Worm (Caenorhabditis elegans) whole organism, young adult: ENCODE measurements around the gene cha-1.

ENCODE experiments used
- K11D2.4 ChIP-seq: fragments of 200-800 bp; sonication (Bioruptor generic); IDR thresholded peaks from 2 replicates; pipeline ENCODE4 v1.3.6; 2022; ENCODE audit warnings: missing genetic modification reagents, missing genetic modification characterization, missing compliant biosample characterization
- ama-1 ChIP-seq, 3 experiments: fragments of 150-350 bp in 1 of 3; sonication (generic microtip) in 2 of 3; optimal IDR thresholded peaks; 2 replicates each; lab custom pipeline; 2014 to 2018; ENCODE audit warnings: missing biosample characterization in 2 of 3, missing genetic modification characterization in 2 of 3, missing genetic modification reagents in 2 of 3
- athp-1 ChIP-seq: sonication (generic microtip); optimal IDR thresholded peaks from 2 replicates; lab custom pipeline; 2017; ENCODE audit warnings: mild to moderate bottlenecking, missing genetic modification characterization, missing compliant biosample characterization
- attf-3 ChIP-seq: fragments of 200-800 bp; sonication (Bioruptor generic); conservative IDR thresholded peaks from 2 replicates; pipeline ENCODE4 v1.3.6; 2022; ENCODE audit warnings: missing genetic modification reagents, missing genetic modification characterization, missing compliant biosample characterization
- ets-4 ChIP-seq: fragments of 200-800 bp; sonication (Bioruptor generic); optimal IDR thresholded peaks from 2 replicates; lab custom pipeline; 2018; ENCODE audit warnings: mild to moderate bottlenecking, missing genetic modification characterization, missing compliant biosample characterization
- lin-35 ChIP-seq, 3 experiments: fragments of 150-350 bp in 2 of 3; sonication (generic microtip) in 1 of 3; optimal IDR thresholded peaks; 2 replicates each; lab custom pipeline; 2014 to 2018; ENCODE audit warnings: missing biosample characterization in 3 of 3, missing genetic modification characterization in 3 of 3, missing genetic modification reagents in 3 of 3
- lsl-1 ChIP-seq: fragments of 200-800 bp; sonication (Bioruptor generic); optimal IDR thresholded peaks from 2 replicates; lab custom pipeline; 2018; ENCODE audit warnings: mild to moderate bottlenecking, missing genetic modification characterization, moderate library complexity, missing compliant biosample characterization
- nfyb-1 ChIP-seq: fragments of 200-800 bp; sonication (Bioruptor generic); IDR thresholded peaks from 2 replicates; pipeline ENCODE4 v1.3.6; 2022; ENCODE audit warnings: missing genetic modification reagents, missing genetic modification characterization, missing compliant biosample characterization
- nhr-120 ChIP-seq: fragments of 200-800 bp; sonication (Bioruptor generic); IDR thresholded peaks from 2 replicates; pipeline ENCODE4 v1.3.6; 2022; ENCODE audit warnings: missing genetic modification characterization, missing compliant biosample characterization
- nhr-27 ChIP-seq: fragments of 200-800 bp; sonication (Bioruptor generic); optimal IDR thresholded peaks from 2 replicates; lab custom pipeline; 2018; ENCODE audit warnings: mild to moderate bottlenecking, missing genetic modification characterization, moderate library complexity, missing compliant biosample characterization
- pha-4 ChIP-seq: fragments of 150-350 bp; sonication (generic microtip); optimal IDR thresholded peaks from 2 replicates; lab custom pipeline; 2014; ENCODE audit warnings: missing biosample characterization, missing genetic modification reagents, missing genetic modification characterization
- unc-62 ChIP-seq: fragments of 150-350 bp; optimal IDR thresholded peaks from 2 replicates; lab custom pipeline; 2014; ENCODE audit warnings: missing biosample characterization, missing genetic modification reagents, missing genetic modification characterization

DNA sequence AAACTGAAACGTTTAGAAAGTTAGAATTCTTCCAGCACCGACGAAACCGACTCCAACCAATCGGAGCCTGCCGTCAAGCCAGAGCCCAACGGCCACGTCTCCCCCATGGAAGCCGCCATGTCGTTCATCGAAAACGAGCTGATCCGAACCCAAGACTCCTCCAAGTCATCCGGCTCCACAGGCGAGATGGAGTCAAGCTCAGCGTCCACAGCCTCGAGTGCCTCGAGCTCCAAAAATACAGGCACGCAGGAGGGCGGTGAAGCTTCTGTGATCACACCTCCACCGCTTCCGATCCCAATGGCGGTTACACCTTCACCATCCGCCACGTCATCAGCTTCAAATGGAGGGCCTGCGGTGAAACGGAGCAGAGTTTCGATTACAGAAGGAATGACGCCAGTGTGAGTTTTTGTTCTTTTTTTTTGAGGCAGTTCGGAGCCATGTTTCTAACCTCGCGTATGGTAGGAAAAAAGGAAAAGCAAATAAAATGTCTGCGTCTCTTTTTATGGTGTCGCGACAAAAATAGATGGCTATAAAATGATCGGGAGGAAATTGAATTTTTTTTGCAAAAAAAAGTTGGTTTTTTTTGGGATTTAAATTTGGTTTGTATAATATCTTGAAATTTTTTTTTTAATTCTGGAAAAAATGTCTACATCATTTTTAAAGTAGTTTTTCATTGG lies 13.9 kb upstream of the cha-1 start:
- TF ChIP-seq pha-4 (tag; lab: Kevin White, UChicago) (no peak), nhr-27 (tag; lab: Kevin White, UChicago) (no peak), nfyb-1 (GFP tag; lab: Robert Waterston, UW) (no peak), attf-3 (no peak), ama-1 (optimal IDR thresholded peaks at IDR 0.05; lab: Kevin White, UChicago) (no peak), ama-1 (GFP tag; optimal IDR thresholded peaks at IDR 0.05; lab: Kevin White, UChicago) (no peak), athp-1 (tag; lab: Kevin White, UChicago) (no peak), ets-4 (GFP tag; lab: Kevin White, UChicago) (no peak), nhr-120 (no peak), unc-62 (GFP tag; lab: Kevin White, UChicago) (no peak), K11D2.4 (no peak), lin-35 (GFP tag; optimal IDR thresholded peaks at IDR 0.05; lab: Kevin White, UChicago) (no peak), lsl-1 (GFP tag; lab: Kevin White, UChicago) (no peak)
